Worm (Caenorhabditis elegans): ENCODE data around the gene F35G12.7.

The F35G12.7 gene

DNA sequence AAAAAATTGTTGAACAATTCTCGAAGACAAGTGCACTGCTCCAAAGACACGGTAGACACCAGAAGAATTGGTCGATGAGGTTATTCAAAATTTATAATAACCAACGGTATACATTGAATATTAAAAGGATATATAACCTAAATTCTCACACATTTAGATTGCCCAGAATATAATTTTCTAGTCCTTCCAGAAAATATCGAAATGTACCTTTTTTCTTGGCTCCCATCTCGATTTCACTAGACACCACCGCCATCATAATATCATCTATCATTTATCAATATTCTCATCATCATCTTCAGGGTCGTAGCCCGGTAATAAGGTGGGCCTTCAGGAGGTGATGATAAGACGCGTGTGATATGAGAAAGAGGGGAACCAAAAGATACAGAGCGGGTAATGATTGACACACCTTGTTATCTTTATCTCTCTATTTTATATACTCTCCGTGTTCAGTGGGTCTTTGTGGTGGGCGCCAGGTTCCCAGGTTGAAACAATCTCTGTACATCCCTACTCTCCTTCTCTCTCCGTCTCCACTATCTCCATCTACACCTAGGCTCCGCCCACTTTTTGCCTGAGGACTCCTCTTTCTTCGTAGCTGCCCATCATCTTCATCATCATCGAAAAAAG, 13.1 kb upstream of the F35G12.7 start, which contains the start of gene mab-21:
Gene mab-21 (plus strand): TSS at position 615 of the 624 bp plus-strand sequence.
- TF ChIP-seq ztf-11 (tag; optimal IDR thresholded peaks at IDR 0.05): no peak
- TF ChIP-seq blmp-1 (tag; optimal IDR thresholded peaks at IDR 0.05): no peak
- peak; percentile 47 for TF ChIP-seq elt-3 (tag; optimal IDR thresholded peaks at IDR 0.05)
- no peak for TF ChIP-seq hlh-1 (tag; optimal IDR thresholded peaks at IDR 0.05)
- peak; percentile 63 for TF ChIP-seq unc-62 (GFP tag; optimal IDR thresholded peaks at IDR 0.05)
- TF ChIP-seq mab-5 (tag; optimal IDR thresholded peaks at IDR 0.05): no peak
- TF ChIP-seq elt-1 (tag; optimal IDR thresholded peaks at IDR 0.05; ENCODE audit: borderline replicate concordance, insufficient read depth): peak; percentile 29
- no peak for TF ChIP-seq ces-1 (GFP tag; optimal IDR thresholded peaks at IDR 0.05)
- no peak for TF ChIP-seq lin-32 (GFP tag; optimal IDR thresholded peaks at IDR 0.05)

ce11 chrIII:4595771-4596227, 8.7 kb upstream of the F35G12.7 start, which contains the start of gene asb-1:
Gene asb-1 (minus strand): TSS chrIII:4595821.
- TF ChIP-seq mep-1 (tag; optimal IDR thresholded peaks at IDR 0.05) (no peak), elt-3 (tag; optimal IDR thresholded peaks at IDR 0.05) (no peak), M03D4.4 (tag; optimal IDR thresholded peaks at IDR 0.05) (no peak), nhr-76 (tag; optimal IDR thresholded peaks at IDR 0.05) (no peak), ztf-11 (tag; optimal IDR thresholded peaks at IDR 0.05) (no peak), mls-2 (tag; optimal IDR thresholded peaks at IDR 0.05) (no peak), tbx-8 (GFP tag; optimal IDR thresholded peaks at IDR 0.05) (no peak), unc-120 (tag; optimal IDR thresholded peaks at IDR 0.05; ENCODE audit: poor library complexity, severe bottlenecking) (no peak), sptf-1 (tag; optimal IDR thresholded peaks at IDR 0.05) (no peak), ces-1 (GFP tag; optimal IDR thresholded peaks at IDR 0.05) (no peak), nhr-28 (tag; optimal IDR thresholded peaks at IDR 0.05) (no peak), bed-3 (GFP tag; optimal IDR thresholded peaks at IDR 0.05) (no peak), mab-5 (tag; optimal IDR thresholded peaks at IDR 0.05) (no peak), lin-32 (GFP tag; optimal IDR thresholded peaks at IDR 0.05) (no peak), unc-39 (tag; optimal IDR thresholded peaks at IDR 0.05) (no peak)

- no peak for TF ChIP-seq bed-3 (GFP tag; optimal IDR thresholded peaks at IDR 0.05)
Measured at ce11 chrIII:4594762-4595523, 7.8 kb upstream of the F35G12.7 start.

DNA sequence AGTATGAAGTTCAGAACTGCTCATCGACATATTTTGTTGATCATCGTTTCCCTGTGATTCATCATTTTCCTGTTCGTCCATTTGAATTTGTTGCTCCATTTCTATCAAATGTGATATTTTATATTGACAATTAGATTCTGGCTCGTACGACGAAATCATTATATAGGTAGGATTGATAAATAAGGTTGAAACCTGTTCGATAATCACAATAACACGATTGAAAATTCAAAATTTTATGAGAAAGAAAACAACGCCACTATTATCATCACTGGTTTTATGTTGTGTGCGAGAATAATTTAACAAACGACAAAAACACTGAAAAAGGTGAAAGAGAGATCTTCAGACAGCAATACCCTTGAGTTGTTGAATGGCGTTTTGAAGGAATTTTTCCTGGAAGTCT, 7.2 kb upstream of the F35G12.7 start, which contains the start of gene apc-11:
Gene apc-11 (minus strand): TSS at position 101 of the 400 bp plus-strand sequence.
- TF ChIP-seq unc-39 (tag; optimal IDR thresholded peaks at IDR 0.05) (no peak), unc-62 (GFP tag; optimal IDR thresholded peaks at IDR 0.05) (no peak), elt-1 (tag; optimal IDR thresholded peaks at IDR 0.05; ENCODE audit: borderline replicate concordance, insufficient read depth) (no peak), pha-4 (tag; optimal IDR thresholded peaks at IDR 0.05) (no peak), nhr-76 (tag; optimal IDR thresholded peaks at IDR 0.05) (no peak), nhr-237 (tag; optimal IDR thresholded peaks at IDR 0.05) (no peak), M03D4.4 (tag; optimal IDR thresholded peaks at IDR 0.05) (no peak), nhr-28 (tag; optimal IDR thresholded peaks at IDR 0.05) (no peak), ces-1 (GFP tag; optimal IDR thresholded peaks at IDR 0.05) (no peak), sptf-1 (tag; optimal IDR thresholded peaks at IDR 0.05) (no peak), ceh-43 (GFP tag; optimal IDR thresholded peaks at IDR 0.05) (no peak), ham-2 (GFP tag; optimal IDR thresholded peaks at IDR 0.05) (no peak), ceh-83 (GFP tag; optimal IDR thresholded peaks at IDR 0.05) (no peak), elt-3 (tag; optimal IDR thresholded peaks at IDR 0.05) (no peak)

DNA sequence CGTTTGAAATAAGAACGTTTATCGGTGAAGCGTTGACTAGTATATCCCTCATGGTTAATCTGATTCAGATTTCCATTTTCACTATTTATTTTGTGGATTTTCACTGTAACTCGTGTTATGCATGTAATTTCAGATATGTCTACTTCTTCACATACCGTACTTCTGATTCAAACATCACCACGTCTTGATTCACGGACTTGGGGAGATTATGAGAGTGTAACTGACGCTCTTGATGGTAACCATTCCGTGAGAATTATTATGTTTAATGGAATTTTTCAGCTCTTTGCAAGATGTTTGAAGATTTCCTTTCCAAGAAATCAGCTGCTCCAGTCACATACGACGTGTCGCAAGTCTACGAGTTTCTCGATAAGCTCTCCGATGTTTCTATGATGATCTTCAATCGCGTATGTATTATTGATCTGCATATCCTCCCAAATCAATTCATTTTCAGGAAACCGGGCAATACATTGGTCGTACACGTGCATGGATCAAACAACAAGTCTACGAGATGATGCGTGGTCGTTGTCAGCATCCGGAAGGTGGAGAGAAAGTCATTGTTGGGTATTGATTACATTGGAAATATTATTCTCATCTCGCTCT, 6.1 kb upstream of the F35G12.7 start, which contains the start of gene erh-2:
Gene erh-2 (plus strand): TSS at position 134 of the 600 bp plus-strand sequence.
- no peak for TF ChIP-seq ceh-39 (tag; optimal IDR thresholded peaks at IDR 0.05)

ce11 chrIII:4584068-4584566, 3.0 kb downstream of the F35G12.7 start, which contains the start of gene F35G12.5:
Gene F35G12.5 (plus strand): TSS chrIII:4584118.
- no peak for TF ChIP-seq M03D4.4 (tag; optimal IDR thresholded peaks at IDR 0.05)
- TF ChIP-seq ceh-43 (GFP tag; optimal IDR thresholded peaks at IDR 0.05): no peak
- TF ChIP-seq unc-62 (GFP tag; optimal IDR thresholded peaks at IDR 0.05): no peak
- no peak for TF ChIP-seq nhr-12 (tag; optimal IDR thresholded peaks at IDR 0.05)
- no peak for TF ChIP-seq blmp-1 (tag; optimal IDR thresholded peaks at IDR 0.05)
- no peak for TF ChIP-seq nhr-237 (tag; optimal IDR thresholded peaks at IDR 0.05)
- TF ChIP-seq ztf-11 (tag; optimal IDR thresholded peaks at IDR 0.05): no peak
